Worm (Caenorhabditis elegans) whole organism, dauer: Measurements from ENCODE around the gene R09E10.8.

Experiments used
- unc-62 ChIP-seq: sonication (generic microtip); optimal IDR thresholded peaks from 2 replicates; lab custom pipeline; 2017; ENCODE audit warnings: missing biosample characterization, missing genetic modification reagents, missing genetic modification characterization

The R09E10.8 gene

ce11 chrIV:10273781-10274313, 36.4 kb downstream of the R09E10.8 start, which contains the start of gene Y43C5A.3:
Y43C5A.3 (plus strand) TSS chrIV:10274036.
- TF ChIP-seq unc-62 (GFP tag; lab: Kevin White, UChicago): no peak

ce11 chrIV:10273360-10273759, 36.9 kb downstream of the R09E10.8 start:
- TF ChIP-seq unc-62 (GFP tag; lab: Kevin White, UChicago): no peak

DNA sequence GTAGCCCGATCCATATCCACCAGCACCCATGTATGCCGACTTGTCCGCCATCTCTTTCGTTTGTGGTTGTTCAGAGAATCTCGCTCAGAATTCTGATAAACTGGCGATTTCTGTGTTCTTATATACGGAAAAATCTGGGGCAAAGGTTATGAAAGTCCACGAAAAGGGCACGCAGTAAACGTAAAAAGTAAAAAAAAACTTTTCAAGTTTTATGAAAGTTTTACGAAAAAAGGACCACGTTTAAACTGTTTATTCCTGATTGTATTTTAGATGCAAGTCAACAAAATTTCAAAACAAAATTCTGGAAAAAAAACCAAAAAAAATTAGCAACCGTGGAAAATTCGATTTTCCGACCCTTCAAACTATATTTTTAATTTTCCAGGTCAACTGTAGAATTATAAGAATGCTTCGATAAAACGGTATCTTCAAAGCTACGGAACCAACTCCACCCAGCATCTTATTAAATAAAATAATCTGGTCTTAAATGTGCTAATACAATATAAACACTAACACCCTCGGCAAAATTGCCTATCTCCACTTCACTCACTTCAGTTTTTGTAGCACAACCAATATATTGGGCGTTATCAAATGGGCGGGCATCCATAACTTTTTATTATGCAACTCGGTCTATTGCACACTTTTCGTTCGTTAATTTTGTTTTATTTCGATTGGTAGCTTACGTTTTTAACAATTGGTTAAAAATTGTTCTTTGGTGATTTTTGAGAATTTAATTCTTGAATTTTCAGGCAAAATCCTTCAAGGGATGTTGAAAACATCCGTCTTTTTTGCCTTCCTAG, 40.9 kb downstream of the R09E10.8 start, which contains the start of the genes nspd-7 and Y43C5A.2:
nspd-7 (minus strand) TSS at position 51 of the 797 bp plus-strand sequence.
Y43C5A.2 (plus strand) TSS at position 747 of the 797 bp plus-strand sequence.
- no peak for TF ChIP-seq unc-62 (GFP tag; lab: Kevin White, UChicago)

- TF ChIP-seq unc-62 (GFP tag; lab: Kevin White, UChicago): no peak
Measured at ce11 chrIV:10261061-10261460, 49.2 kb downstream of the R09E10.8 start.
